Worm (Caenorhabditis elegans) whole organism, late embryonic: ENCODE data around the gene srxa-12.

Source experiments
- C08G9.2 ChIP-seq: sonication (generic microtip); optimal IDR thresholded peaks from 2 replicates; lab custom pipeline; 2016; ENCODE audit warnings: mild to moderate bottlenecking, missing genetic modification characterization, moderate library complexity, missing compliant biosample characterization
- C38D4.7 ChIP-seq: fragments of 200-800 bp; sonication (Bioruptor generic); optimal IDR thresholded peaks from 2 replicates; lab custom pipeline; 2018; ENCODE audit warnings: mild to moderate bottlenecking, missing genetic modification characterization, moderate library complexity, missing compliant biosample characterization
- F13H6.1 ChIP-seq: sonication (generic microtip); optimal IDR thresholded peaks from 2 replicates; lab custom pipeline; 2016; ENCODE audit warnings: missing genetic modification characterization, missing compliant biosample characterization
- K02D7.2 ChIP-seq: sonication (generic microtip); optimal IDR thresholded peaks from 2 replicates; lab custom pipeline; 2017; ENCODE audit warnings: mild to moderate bottlenecking, missing genetic modification characterization, missing compliant biosample characterization
- K09A11.1 ChIP-seq: sonication (generic microtip); optimal IDR thresholded peaks from 2 replicates; lab custom pipeline; 2017; ENCODE audit warnings: antibody characterized with exemption, mild to moderate bottlenecking, missing genetic modification characterization, missing compliant biosample characterization; ENCODE audit not compliant: insufficient read depth
- T23F11.4 ChIP-seq: fragments of 200-800 bp; sonication (Bioruptor generic); optimal IDR thresholded peaks from 2 replicates; lab custom pipeline; 2018; ENCODE audit warnings: mild to moderate bottlenecking, missing genetic modification characterization, missing compliant biosample characterization
- Y22D7AL.16 ChIP-seq: sonication (generic microtip); optimal IDR thresholded peaks from 2 replicates; lab custom pipeline; 2016; ENCODE audit warnings: missing genetic modification characterization, missing compliant biosample characterization
- ahr-1 ChIP-seq: sonication (generic microtip); optimal IDR thresholded peaks from 2 replicates; lab custom pipeline; 2016; ENCODE audit warnings: missing genetic modification characterization, missing compliant biosample characterization
- ceh-14 ChIP-seq: sonication (generic microtip); optimal IDR thresholded peaks from 2 replicates; lab custom pipeline; 2016; ENCODE audit warnings: missing genotype, missing genetic modification characterization, missing compliant biosample characterization
- ceh-18 ChIP-seq: sonication (generic microtip); optimal IDR thresholded peaks from 2 replicates; lab custom pipeline; 2016; ENCODE audit warnings: missing genetic modification characterization, missing compliant biosample characterization
- ceh-19 ChIP-seq: fragments of 200-800 bp; sonication (Bioruptor generic); optimal IDR thresholded peaks from 2 replicates; lab custom pipeline; 2018; ENCODE audit warnings: mild to moderate bottlenecking, missing genetic modification characterization, missing compliant biosample characterization
- ceh-2 ChIP-seq: sonication (generic microtip); optimal IDR thresholded peaks from 2 replicates; lab custom pipeline; 2016; ENCODE audit warnings: missing genotype, missing genetic modification characterization, missing compliant biosample characterization
- ceh-24 ChIP-seq: sonication (generic microtip); optimal IDR thresholded peaks from 2 replicates; lab custom pipeline; 2016; ENCODE audit warnings: mild to moderate bottlenecking, missing genetic modification characterization, missing compliant biosample characterization
- ceh-31 ChIP-seq: sonication (generic microtip); optimal IDR thresholded peaks from 2 replicates; lab custom pipeline; 2016; ENCODE audit warnings: missing genetic modification characterization, missing compliant biosample characterization
- ceh-34 ChIP-seq: sonication (generic microtip); optimal IDR thresholded peaks from 2 replicates; lab custom pipeline; 2016; ENCODE audit warnings: mild to moderate bottlenecking, missing genetic modification characterization, missing compliant biosample characterization
- ceh-48 ChIP-seq: sonication (generic microtip); optimal IDR thresholded peaks from 2 replicates; lab custom pipeline; 2016; ENCODE audit warnings: missing genetic modification characterization, inconsistent platforms, missing compliant biosample characterization
- ceh-6 ChIP-seq: fragments of 200-800 bp; sonication (Bioruptor generic); optimal IDR thresholded peaks from 2 replicates; lab custom pipeline; 2018; ENCODE audit warnings: mild to moderate bottlenecking, missing genetic modification characterization, missing compliant biosample characterization
- che-1 ChIP-seq: sonication (generic microtip); optimal IDR thresholded peaks from 2 replicates; lab custom pipeline; 2016; ENCODE audit warnings: mild to moderate bottlenecking, missing genetic modification characterization, missing compliant biosample characterization
- dmd-4 ChIP-seq: sonication (generic microtip); optimal IDR thresholded peaks from 2 replicates; lab custom pipeline; 2016; ENCODE audit warnings: borderline replicate concordance, missing genetic modification characterization, missing compliant biosample characterization
- fax-1 ChIP-seq: sonication (generic microtip); optimal IDR thresholded peaks from 2 replicates; lab custom pipeline; 2016; ENCODE audit warnings: missing genotype, missing genetic modification characterization, missing compliant biosample characterization
- gmeb-2 ChIP-seq: sonication (generic microtip); optimal IDR thresholded peaks from 2 replicates; lab custom pipeline; 2016; ENCODE audit warnings: missing genetic modification characterization, inconsistent platforms, missing compliant biosample characterization
- hlh-13 ChIP-seq: fragments of 200-800 bp; sonication (Bioruptor generic); optimal IDR thresholded peaks from 2 replicates; lab custom pipeline; 2018; ENCODE audit warnings: mild to moderate bottlenecking, missing genetic modification characterization, missing compliant biosample characterization
- hlh-15 ChIP-seq: sonication (generic microtip); optimal IDR thresholded peaks from 2 replicates; lab custom pipeline; 2016; ENCODE audit warnings: missing genetic modification characterization, missing compliant biosample characterization
- lim-6 ChIP-seq: sonication (generic microtip); optimal IDR thresholded peaks from 2 replicates; lab custom pipeline; 2016; ENCODE audit warnings: missing genetic modification characterization, missing compliant biosample characterization
- lin-11 ChIP-seq: fragments of 200-800 bp; sonication (Bioruptor generic); optimal IDR thresholded peaks from 2 replicates; lab custom pipeline; 2018; ENCODE audit warnings: mild to moderate bottlenecking, missing genetic modification characterization, missing compliant biosample characterization
- madf-2 ChIP-seq: sonication (generic microtip); optimal IDR thresholded peaks from 2 replicates; lab custom pipeline; 2017; ENCODE audit warnings: missing genetic modification characterization, missing compliant biosample characterization
- mec-3 ChIP-seq: sonication (generic microtip); optimal IDR thresholded peaks from 2 replicates; lab custom pipeline; 2016; ENCODE audit warnings: borderline replicate concordance, missing genetic modification characterization, missing compliant biosample characterization
- nfya-1 ChIP-seq: sonication (generic microtip); optimal IDR thresholded peaks from 2 replicates; lab custom pipeline; 2017; ENCODE audit warnings: missing genetic modification characterization, mild to moderate bottlenecking, missing compliant biosample characterization, antibody characterized with exemption, moderate library complexity
- nhr-232 ChIP-seq: sonication (generic microtip); optimal IDR thresholded peaks from 2 replicates; lab custom pipeline; 2016; ENCODE audit warnings: missing genetic modification characterization, missing compliant biosample characterization
- pag-3 ChIP-seq: sonication (generic microtip); optimal IDR thresholded peaks from 2 replicates; lab custom pipeline; 2016; ENCODE audit warnings: missing compliant biosample characterization, missing genetic modification characterization, borderline replicate concordance
- pha-2 ChIP-seq: sonication (generic microtip); optimal IDR thresholded peaks from 2 replicates; lab custom pipeline; 2017; ENCODE audit warnings: mild to moderate bottlenecking, missing genetic modification characterization, missing compliant biosample characterization
- pros-1 ChIP-seq: fragments of 150-350 bp; optimal IDR thresholded peaks from 2 replicates; lab custom pipeline; 2014; ENCODE audit warnings: missing biosample characterization, missing genetic modification reagents, missing genetic modification characterization
- ref-2 ChIP-seq: sonication (generic microtip); optimal IDR thresholded peaks from 2 replicates; lab custom pipeline; 2016; ENCODE audit warnings: missing genetic modification characterization, missing compliant biosample characterization
- rnt-1 ChIP-seq: sonication (generic microtip); optimal IDR thresholded peaks from 2 replicates; lab custom pipeline; 2016; ENCODE audit warnings: missing genetic modification characterization, missing compliant biosample characterization
- sdc-2 ChIP-seq: sonication (generic microtip); optimal IDR thresholded peaks from 2 replicates; lab custom pipeline; 2016; ENCODE audit warnings: missing genotype, missing genetic modification characterization, missing compliant biosample characterization
- sox-2 ChIP-seq: fragments of 200-800 bp; sonication (Bioruptor generic); IDR thresholded peaks from 2 replicates; pipeline ENCODE4 v1.3.6; 2022; ENCODE audit warnings: missing genetic modification reagents, missing genetic modification characterization, missing compliant biosample characterization
- sox-4 ChIP-seq: sonication (generic microtip); optimal IDR thresholded peaks from 2 replicates; lab custom pipeline; 2017; ENCODE audit warnings: mild to moderate bottlenecking, missing genetic modification characterization, inconsistent platforms, missing compliant biosample characterization
- syd-9 ChIP-seq: sonication (generic microtip); optimal IDR thresholded peaks from 2 replicates; lab custom pipeline; 2016; ENCODE audit warnings: mild to moderate bottlenecking, missing genetic modification characterization, moderate library complexity, missing compliant biosample characterization
- tbx-2 ChIP-seq: sonication (generic microtip); optimal IDR thresholded peaks from 2 replicates; lab custom pipeline; 2016; ENCODE audit warnings: missing genetic modification characterization, missing compliant biosample characterization
- ttx-3 ChIP-seq: sonication (generic microtip); optimal IDR thresholded peaks from 2 replicates; lab custom pipeline; 2016; ENCODE audit warnings: missing genetic modification reagents, missing genetic modification characterization, missing compliant biosample characterization
- unc-55 ChIP-seq: sonication (generic microtip); optimal IDR thresholded peaks from 2 replicates; lab custom pipeline; 2017; ENCODE audit warnings: missing biosample characterization, missing genetic modification reagents, missing genetic modification characterization
- zip-5 ChIP-seq: sonication (generic microtip); optimal IDR thresholded peaks from 2 replicates; lab custom pipeline; 2016; ENCODE audit warnings: missing genetic modification characterization, missing compliant biosample characterization

srxa-12 gene

DNA sequence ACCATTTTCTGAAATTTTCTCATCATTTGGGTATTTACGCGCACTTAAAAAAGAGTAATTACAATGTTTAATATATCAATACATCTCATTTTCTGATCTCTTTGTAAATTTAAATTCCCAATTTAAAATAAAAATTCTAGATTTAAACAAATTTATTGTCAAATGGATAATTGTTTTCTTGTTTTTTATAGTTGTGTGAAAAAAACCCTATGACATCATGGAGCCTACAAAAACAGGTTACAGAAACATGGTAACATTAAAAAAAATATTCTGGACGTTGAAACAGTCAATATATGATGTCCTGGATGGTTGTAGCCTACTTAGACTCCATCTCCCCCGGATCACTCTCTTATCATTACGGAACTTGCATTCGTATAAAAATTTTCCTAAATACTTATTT lies 37.0 kb upstream of the srxa-12 start, which contains the start of gene spp-12:
Gene spp-12 (plus strand): TSS at position 301 of the 400 bp plus-strand sequence.
- TF ChIP-seq syd-9 (tag; lab: Kevin White, UChicago): no peak
- TF ChIP-seq K09A11.1 (tag; lab: Kevin White, UChicago): no peak
- no peak for TF ChIP-seq lim-6 (tag; lab: Kevin White, UChicago)
- TF ChIP-seq ceh-48 (tag; lab: Kevin White, UChicago): no peak
- TF ChIP-seq sox-2 (GFP tag; lab: Robert Waterston, UW): no peak
- no peak for TF ChIP-seq unc-55 (GFP tag; lab: Kevin White, UChicago)
- no peak for TF ChIP-seq lin-11 (tag; lab: Kevin White, UChicago)
- no peak for TF ChIP-seq zip-5 (tag; lab: Kevin White, UChicago)
- TF ChIP-seq madf-2 (tag; lab: Kevin White, UChicago): no peak
- no peak for TF ChIP-seq C08G9.2 (tag; lab: Kevin White, UChicago)
- no peak for TF ChIP-seq rnt-1
- TF ChIP-seq hlh-15 (tag; lab: Kevin White, UChicago): no peak
- TF ChIP-seq C38D4.7 (GFP tag; lab: Kevin White, UChicago): no peak
- no peak for TF ChIP-seq sox-4 (tag; lab: Kevin White, UChicago)
- TF ChIP-seq pros-1 (tag; lab: Kevin White, UChicago): no peak
- no peak for TF ChIP-seq ttx-3 (tag; lab: Kevin White, UChicago)
- no peak for TF ChIP-seq dmd-4
- no peak for TF ChIP-seq tbx-2 (tag; lab: Kevin White, UChicago)

DNA sequence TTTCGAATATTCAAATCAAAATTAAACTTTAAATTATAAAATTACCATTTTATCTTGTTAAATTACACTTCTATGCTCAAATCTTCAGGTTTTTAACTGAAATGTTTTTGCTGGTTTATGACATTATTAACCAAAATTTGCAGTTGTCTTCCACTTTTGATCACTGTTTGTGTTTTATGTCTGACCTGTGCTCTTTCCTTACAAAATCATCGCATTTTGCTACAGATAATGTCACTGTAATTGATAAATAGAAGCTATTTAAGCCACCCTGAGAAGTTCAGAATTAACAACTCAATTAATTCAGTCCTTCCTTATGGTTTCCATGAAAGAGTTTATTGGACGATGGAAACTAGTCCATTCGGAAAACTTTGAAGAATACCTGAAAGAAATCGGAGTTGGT lies 36.0 kb upstream of the srxa-12 start, which contains the start of gene lbp-8:
Gene lbp-8 (plus strand): TSS at position 301 of the 400 bp plus-strand sequence.
- no peak for TF ChIP-seq hlh-13 (GFP tag; lab: Kevin White, UChicago)
- TF ChIP-seq pag-3: no peak
- TF ChIP-seq ceh-31 (tag; lab: Kevin White, UChicago): no peak
- TF ChIP-seq mec-3 (tag; lab: Kevin White, UChicago): no peak
- no peak for TF ChIP-seq pha-2 (tag; lab: Kevin White, UChicago)
- no peak for TF ChIP-seq rnt-1
- TF ChIP-seq madf-2 (tag; lab: Kevin White, UChicago): no peak
- no peak for TF ChIP-seq ceh-18 (tag; lab: Kevin White, UChicago)
- no peak for TF ChIP-seq K02D7.2 (tag; lab: Kevin White, UChicago)
- no peak for TF ChIP-seq nhr-232 (tag; lab: Kevin White, UChicago)
- no peak for TF ChIP-seq fax-1
- no peak for TF ChIP-seq ahr-1 (tag; lab: Kevin White, UChicago)
- TF ChIP-seq ceh-2: no peak
- TF ChIP-seq F13H6.1: no peak
- no peak for TF ChIP-seq ref-2
- TF ChIP-seq tbx-2 (tag; lab: Kevin White, UChicago): no peak
- TF ChIP-seq K09A11.1 (tag; lab: Kevin White, UChicago): no peak

DNA sequence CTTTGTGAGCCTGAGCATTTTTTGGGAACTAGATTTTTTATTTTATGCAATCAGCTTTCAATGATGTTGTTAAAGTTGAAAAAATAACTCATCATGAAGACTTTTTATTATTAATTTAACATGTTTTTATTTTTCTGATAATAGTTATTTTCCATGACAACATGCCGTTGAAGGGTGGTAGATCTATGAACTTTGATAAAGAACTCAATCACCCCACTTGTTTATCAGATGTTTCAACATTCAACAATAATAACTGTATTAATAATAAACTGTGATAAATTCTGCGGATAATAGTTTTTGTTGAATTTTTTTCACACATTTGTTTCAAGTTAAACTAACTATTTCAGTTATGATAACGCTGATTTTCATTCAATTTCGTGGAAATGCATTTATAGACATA lies 35.0 kb upstream of the srxa-12 start:
- TF ChIP-seq ceh-31 (tag; lab: Kevin White, UChicago) (no peak), ceh-6 (GFP tag; lab: Kevin White, UChicago) (no peak), nfya-1 (tag; lab: Kevin White, UChicago) (no peak), lim-6 (tag; lab: Kevin White, UChicago) (no peak), ceh-34 (no peak), che-1 (tag; lab: Kevin White, UChicago) (no peak), ceh-24 (tag; lab: Kevin White, UChicago) (no peak), sdc-2 (tag; lab: Kevin White, UChicago) (no peak), ceh-2 (no peak), gmeb-2 (tag; lab: Kevin White, UChicago) (no peak), ceh-14 (tag; lab: Kevin White, UChicago) (no peak), C38D4.7 (GFP tag; lab: Kevin White, UChicago) (no peak), ceh-19 (GFP tag; lab: Kevin White, UChicago) (no peak), ceh-48 (tag; lab: Kevin White, UChicago) (no peak), dmd-4 (no peak), T23F11.4 (GFP tag; lab: Kevin White, UChicago) (no peak), Y22D7AL.16 (tag; lab: Kevin White, UChicago) (no peak)
- TF ChIP-seq, all 69 proteins: peak for 0
